Fruit fly (Drosophila melanogaster) Kc167 (cell line): ENCODE measurements around the gene CG33285.

Experiments
- Myc ChIP-seq: fragments of >200 bp; optimal IDR thresholded peaks from 2 replicates; lab custom pipeline; 2017; ENCODE audit warnings: missing external identifiers
- Sin3A ChIP-seq: fragments of >200 bp; optimal IDR thresholded peaks from 2 replicates; lab custom pipeline; 2018; ENCODE audit warnings: missing external identifiers
- h ChIP-seq: fragments of >200 bp; optimal IDR thresholded peaks from 3 replicates; lab custom pipeline; 2018; ENCODE audit warnings: missing external identifiers
- insv ChIP-seq: fragments of >200 bp; optimal IDR thresholded peaks from 3 replicates; lab custom pipeline; 2018; ENCODE audit warnings: missing external identifiers
- psq ChIP-seq: fragments of >200 bp; optimal IDR thresholded peaks from 2 replicates; lab custom pipeline; 2017; ENCODE audit warnings: missing external identifiers
- ttk ChIP-seq: sonication (Bioruptor generic); optimal IDR thresholded peaks from 2 replicates; lab custom pipeline; 2017; ENCODE audit warnings: missing external identifiers

DNA sequence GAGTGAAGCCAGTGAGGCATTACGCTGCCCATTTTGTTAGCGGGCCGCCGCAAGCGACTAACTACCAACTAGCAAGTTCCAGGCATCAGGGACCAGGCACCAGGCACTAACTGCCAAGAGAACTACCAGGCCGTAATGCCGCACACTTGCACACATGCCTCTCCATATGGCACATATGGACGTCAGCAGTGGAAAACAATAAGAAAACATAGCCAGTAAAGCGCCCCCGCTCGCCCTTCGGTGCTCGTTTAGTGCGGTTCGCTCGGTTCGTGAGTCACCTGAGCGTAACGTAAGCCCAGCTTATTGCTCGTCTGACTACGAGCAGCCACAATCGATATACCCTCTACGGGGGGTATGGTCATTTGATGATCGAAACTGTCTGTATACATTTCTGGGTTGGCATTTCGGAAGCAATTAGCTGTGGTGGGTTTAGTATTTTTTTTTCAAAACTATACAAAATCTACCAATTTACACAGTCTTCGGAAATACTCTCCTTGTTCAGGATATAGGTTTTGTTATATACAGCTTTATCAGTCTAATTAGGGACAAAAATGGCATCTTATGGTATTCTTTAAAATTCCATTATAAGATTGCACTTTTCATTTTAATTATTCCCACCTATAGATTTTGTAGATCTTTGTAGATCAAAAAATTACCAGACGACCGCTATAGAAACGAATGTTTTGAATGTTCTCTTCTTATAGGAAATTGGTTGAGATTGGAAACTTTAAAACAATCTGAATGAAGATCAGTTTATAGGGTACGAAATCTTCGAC is 31.8 kb downstream of the CG33285 start:
- TF ChIP-seq Sin3A (lab: Kevin White, UChicago) = no peak
- TF ChIP-seq h (lab: Kevin White, UChicago) = no peak
- no peak for TF ChIP-seq Myc (lab: Kevin White, UChicago)
- no peak for TF ChIP-seq psq (lab: Kevin White, UChicago)
- no peak for TF ChIP-seq ttk (lab: Kevin White, UChicago)
- TF ChIP-seq insv (lab: Kevin White, UChicago) = no peak
